Worm (Caenorhabditis elegans): ENCODE results near the gene K10D11.5.
A peak's percentile ranks its signal among the peaks of the same experiment; 100 is the strongest.

K10D11.5 gene

DNA sequence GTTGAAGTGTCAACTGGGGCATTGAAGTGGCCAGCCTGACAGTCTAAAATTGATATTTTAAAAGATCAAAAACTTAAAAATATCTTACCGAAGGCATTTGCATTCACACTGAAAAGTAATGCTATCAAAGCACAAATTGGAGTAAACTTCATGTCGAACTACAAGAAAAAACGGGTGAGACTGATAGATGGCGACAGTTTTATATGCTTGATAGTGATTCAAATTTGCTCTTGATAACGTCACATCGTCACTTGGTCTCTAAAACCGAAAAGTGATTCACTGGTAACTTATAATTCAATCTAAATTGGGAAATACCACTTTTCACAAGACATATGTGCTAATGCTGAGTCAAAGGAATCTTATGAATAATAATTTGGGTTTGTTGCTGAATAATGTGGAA lies at the start of gene K10D11.5:
Gene K10D11.5 (minus strand): TSS at position 215 of the 400 bp plus-strand sequence.
- no peak for TF ChIP-seq ceh-13 (GFP tag; optimal IDR thresholded peaks at IDR 0.05)
- TF ChIP-seq hmg-4 (GFP tag; optimal IDR thresholded peaks at IDR 0.05): no peak
- no peak for TF ChIP-seq flt-1 (GFP tag; IDR thresholded peaks at IDR 0.05)
- no peak for TF ChIP-seq tra-4 (tag; optimal IDR thresholded peaks at IDR 0.05)
- TF ChIP-seq pes-1 (GFP tag; IDR thresholded peaks at IDR 0.05): no peak
- no peak for TF ChIP-seq F13C5.2 (tag; optimal IDR thresholded peaks at IDR 0.05)
- no peak for TF ChIP-seq aly-1 (tag; optimal IDR thresholded peaks at IDR 0.05)
- no peak for TF ChIP-seq scrt-1 (GFP tag; IDR thresholded peaks at IDR 0.05)
- TF ChIP-seq hnd-1 (tag; optimal IDR thresholded peaks at IDR 0.05): no peak
- no peak for TF ChIP-seq ceh-36 (tag; optimal IDR thresholded peaks at IDR 0.05)
- TF ChIP-seq hmbx-1 (tag; optimal IDR thresholded peaks at IDR 0.05): no peak
- TF ChIP-seq ets-7 (tag; optimal IDR thresholded peaks at IDR 0.05): no peak
- TF ChIP-seq B0310.2 (tag; optimal IDR thresholded peaks at IDR 0.05): no peak
- TF ChIP-seq sea-1 (GFP tag; conservative IDR thresholded peaks at IDR 0.05): no peak

DNA sequence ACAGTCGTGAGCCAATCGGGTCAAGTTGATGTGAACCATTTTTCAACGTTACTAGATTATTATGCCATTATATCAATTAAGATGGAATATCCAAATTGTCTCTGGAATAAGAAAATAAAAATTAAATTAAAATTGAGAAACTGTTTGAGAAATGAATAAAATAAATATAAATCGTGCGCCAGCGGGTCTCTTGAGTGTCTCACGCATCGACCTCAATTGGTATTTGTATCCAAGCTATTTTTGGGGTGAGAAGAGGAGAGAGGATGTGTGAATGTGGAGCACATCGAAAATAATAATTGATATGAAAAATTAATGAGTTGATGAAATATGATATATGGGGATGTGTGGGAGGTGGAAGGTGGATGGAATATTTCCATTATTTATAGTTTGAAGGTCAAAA lies 47.2 kb upstream of the K10D11.5 start, which contains the start of gene F49E11.2:
Gene F49E11.2 (minus strand): TSS at position 101 of the 400 bp plus-strand sequence.
- no peak for TF ChIP-seq tbx-11 (GFP tag; IDR thresholded peaks at IDR 0.05)
- TF ChIP-seq flt-1 (GFP tag; IDR thresholded peaks at IDR 0.05): no peak
- no peak for TF ChIP-seq tbx-37 (GFP tag; conservative IDR thresholded peaks at IDR 0.05)
- TF ChIP-seq aly-1 (tag; optimal IDR thresholded peaks at IDR 0.05): no peak
- TF ChIP-seq tra-4 (tag; optimal IDR thresholded peaks at IDR 0.05): no peak
- TF ChIP-seq ceh-36 (tag; optimal IDR thresholded peaks at IDR 0.05): no peak
- no peak for TF ChIP-seq ets-7 (tag; optimal IDR thresholded peaks at IDR 0.05)

DNA sequence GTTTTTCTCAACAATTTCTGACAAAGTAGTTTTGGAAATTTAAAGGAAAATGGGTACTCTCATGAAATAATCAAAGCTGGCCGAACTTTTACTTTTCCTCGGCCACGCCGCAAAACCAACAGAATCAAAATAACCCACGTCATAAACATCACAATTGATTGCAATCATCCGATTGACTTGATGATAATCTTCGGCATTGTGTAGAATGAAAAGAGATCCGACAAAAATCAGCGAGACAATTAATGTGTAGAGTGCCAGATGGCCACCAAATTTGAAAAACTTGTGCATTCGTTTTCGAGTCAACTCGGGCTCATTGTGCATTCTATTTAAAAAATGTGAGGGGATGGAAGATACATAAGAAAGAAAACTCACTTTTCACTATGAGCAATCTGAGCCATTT lies 45.2 kb upstream of the K10D11.5 start:
- TF ChIP-seq tbx-37 (GFP tag; conservative IDR thresholded peaks at IDR 0.05) (no peak), B0310.2 (tag; optimal IDR thresholded peaks at IDR 0.05) (no peak), hnd-1 (tag; optimal IDR thresholded peaks at IDR 0.05) (no peak), ceh-13 (GFP tag; optimal IDR thresholded peaks at IDR 0.05) (no peak), pes-1 (GFP tag; IDR thresholded peaks at IDR 0.05) (no peak), hmbx-1 (tag; optimal IDR thresholded peaks at IDR 0.05) (no peak), scrt-1 (GFP tag; IDR thresholded peaks at IDR 0.05) (no peak), aly-1 (tag; optimal IDR thresholded peaks at IDR 0.05) (no peak), ama-1 (optimal IDR thresholded peaks at IDR 0.05) (no peak), ets-7 (tag; optimal IDR thresholded peaks at IDR 0.05) (no peak), flt-1 (GFP tag; IDR thresholded peaks at IDR 0.05) (no peak), ceh-36 (tag; optimal IDR thresholded peaks at IDR 0.05) (no peak), sea-1 (GFP tag; conservative IDR thresholded peaks at IDR 0.05) (no peak), tbx-11 (GFP tag; IDR thresholded peaks at IDR 0.05) (no peak), F13C5.2 (tag; optimal IDR thresholded peaks at IDR 0.05) (no peak), hmg-4 (GFP tag; optimal IDR thresholded peaks at IDR 0.05) (no peak), tra-4 (tag; optimal IDR thresholded peaks at IDR 0.05) (no peak)

DNA sequence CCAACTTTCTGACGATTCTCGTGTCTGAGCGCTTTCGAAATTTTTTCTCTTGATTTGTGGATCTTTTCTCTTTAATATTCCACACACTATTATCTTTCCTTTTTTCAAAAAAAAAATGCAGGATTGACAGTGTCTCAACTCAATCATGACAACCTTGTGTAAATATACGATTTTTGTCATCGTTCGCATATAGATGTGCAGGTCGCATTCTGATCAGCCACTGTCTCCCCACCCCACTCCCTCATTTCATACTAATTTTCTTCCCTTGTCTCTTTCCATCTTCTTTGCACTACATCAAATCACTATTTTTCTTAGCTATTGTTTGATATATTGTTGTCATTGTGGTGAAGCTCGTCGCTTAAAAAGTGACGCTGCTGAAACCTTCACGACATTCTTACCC lies 43.7 kb upstream of the K10D11.5 start:
- TF ChIP-seq ets-7 (tag; optimal IDR thresholded peaks at IDR 0.05): no peak
- no peak for TF ChIP-seq hnd-1 (tag; optimal IDR thresholded peaks at IDR 0.05)
- no peak for TF ChIP-seq scrt-1 (GFP tag; IDR thresholded peaks at IDR 0.05)
- no peak for TF ChIP-seq tbx-11 (GFP tag; IDR thresholded peaks at IDR 0.05)
- no peak for TF ChIP-seq tra-4 (tag; optimal IDR thresholded peaks at IDR 0.05)
- TF ChIP-seq aly-1 (tag; optimal IDR thresholded peaks at IDR 0.05): no peak
- no peak for TF ChIP-seq tbx-37 (GFP tag; conservative IDR thresholded peaks at IDR 0.05)
- TF ChIP-seq F13C5.2 (tag; optimal IDR thresholded peaks at IDR 0.05): no peak
- no peak for TF ChIP-seq ceh-13 (GFP tag; optimal IDR thresholded peaks at IDR 0.05)
- TF ChIP-seq hmbx-1 (tag; optimal IDR thresholded peaks at IDR 0.05): no peak
- TF ChIP-seq flt-1 (GFP tag; IDR thresholded peaks at IDR 0.05): no peak
- no peak for TF ChIP-seq B0310.2 (tag; optimal IDR thresholded peaks at IDR 0.05)
- no peak for TF ChIP-seq hmg-4 (GFP tag; optimal IDR thresholded peaks at IDR 0.05)

DNA sequence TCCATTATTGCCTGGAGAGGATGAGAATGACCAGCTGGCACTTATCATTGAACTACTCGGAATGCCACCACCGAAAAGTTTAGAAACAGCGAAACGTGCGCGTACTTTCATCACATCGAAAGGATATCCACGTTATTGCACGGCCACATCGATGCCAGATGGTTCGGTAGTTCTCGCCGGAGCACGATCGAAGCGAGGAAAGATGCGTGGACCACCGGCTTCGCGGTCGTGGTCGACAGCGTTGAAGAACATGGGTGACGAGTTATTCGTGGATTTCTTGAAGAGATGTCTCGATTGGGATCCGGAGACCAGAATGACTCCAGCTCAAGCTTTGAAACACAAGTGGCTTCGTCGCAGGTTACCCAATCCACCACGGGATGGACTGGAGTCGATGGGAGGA lies 41.9 kb upstream of the K10D11.5 start:
- TF ChIP-seq ama-1 (optimal IDR thresholded peaks at IDR 0.05): peak; percentile 9
- TF ChIP-seq tbx-11 (GFP tag; IDR thresholded peaks at IDR 0.05): no peak

DNA sequence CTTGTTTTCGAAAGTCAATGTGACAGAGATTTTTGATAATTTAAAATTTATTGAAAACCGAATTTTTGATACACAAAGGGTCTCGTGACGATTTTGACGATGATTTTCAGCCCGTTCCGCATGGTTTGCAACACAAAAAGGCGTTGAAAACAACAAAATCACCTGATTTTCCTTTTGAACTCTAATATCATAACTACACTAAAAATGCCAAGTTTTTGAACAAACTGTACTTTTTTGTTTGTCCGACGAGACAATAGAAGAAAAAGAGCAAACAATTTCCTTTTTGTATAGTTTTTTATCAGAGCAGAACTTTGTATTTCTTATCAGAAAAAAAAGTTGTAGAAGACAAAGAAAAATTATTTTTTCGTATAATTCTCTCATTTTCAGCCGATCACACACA lies 40.5 kb upstream of the K10D11.5 start:
- TF ChIP-seq tbx-37 (GFP tag; conservative IDR thresholded peaks at IDR 0.05) (no peak), scrt-1 (GFP tag; IDR thresholded peaks at IDR 0.05) (no peak), flt-1 (GFP tag; IDR thresholded peaks at IDR 0.05) (no peak), hnd-1 (tag; optimal IDR thresholded peaks at IDR 0.05) (no peak)

DNA sequence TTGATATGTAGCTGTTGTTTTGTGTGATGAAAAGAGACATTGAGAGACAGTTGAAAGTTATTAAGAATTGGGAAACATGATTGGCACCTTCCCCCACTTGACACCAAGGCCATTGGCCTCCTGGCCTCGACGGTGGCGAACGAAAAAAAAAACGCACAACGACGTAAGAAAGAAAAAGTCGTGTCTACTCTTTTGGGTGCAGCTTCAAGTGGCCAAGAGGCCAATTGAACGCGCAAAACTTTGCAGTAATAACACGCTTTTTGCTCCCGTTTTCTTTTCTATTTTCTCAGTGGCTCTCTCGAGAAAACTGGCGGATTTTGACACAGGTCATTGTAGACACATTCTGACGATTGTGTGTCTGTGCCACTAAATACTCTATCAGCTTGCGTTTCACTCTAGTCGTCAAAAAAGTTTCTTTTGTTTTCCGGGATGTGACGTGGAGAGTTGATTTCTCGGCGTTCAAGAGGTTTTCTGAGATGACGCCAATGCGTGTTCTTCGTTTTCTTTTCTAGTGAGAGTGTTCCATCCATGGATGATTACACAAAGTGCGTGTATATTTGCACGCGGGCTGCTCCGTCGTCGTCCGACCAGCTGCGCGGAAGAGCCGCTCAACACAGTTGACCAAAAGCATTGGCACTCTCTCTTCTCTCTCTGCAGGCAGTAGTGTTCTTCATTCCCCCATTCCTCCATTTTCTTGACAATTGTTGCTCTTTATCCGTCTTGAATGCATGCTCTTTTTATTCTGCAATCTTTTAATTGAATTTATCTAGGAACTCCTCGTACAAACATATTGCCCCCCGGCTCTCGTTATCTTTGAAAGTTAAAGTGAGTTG lies 39.0 kb upstream of the K10D11.5 start:
- TF ChIP-seq F13C5.2 (tag; optimal IDR thresholded peaks at IDR 0.05) (peak; percentile 12), flt-1 (GFP tag; IDR thresholded peaks at IDR 0.05) (no peak; the same call in 1 of the 2 replicates), hmg-4 (GFP tag; optimal IDR thresholded peaks at IDR 0.05) (peak; percentile 43)

DNA sequence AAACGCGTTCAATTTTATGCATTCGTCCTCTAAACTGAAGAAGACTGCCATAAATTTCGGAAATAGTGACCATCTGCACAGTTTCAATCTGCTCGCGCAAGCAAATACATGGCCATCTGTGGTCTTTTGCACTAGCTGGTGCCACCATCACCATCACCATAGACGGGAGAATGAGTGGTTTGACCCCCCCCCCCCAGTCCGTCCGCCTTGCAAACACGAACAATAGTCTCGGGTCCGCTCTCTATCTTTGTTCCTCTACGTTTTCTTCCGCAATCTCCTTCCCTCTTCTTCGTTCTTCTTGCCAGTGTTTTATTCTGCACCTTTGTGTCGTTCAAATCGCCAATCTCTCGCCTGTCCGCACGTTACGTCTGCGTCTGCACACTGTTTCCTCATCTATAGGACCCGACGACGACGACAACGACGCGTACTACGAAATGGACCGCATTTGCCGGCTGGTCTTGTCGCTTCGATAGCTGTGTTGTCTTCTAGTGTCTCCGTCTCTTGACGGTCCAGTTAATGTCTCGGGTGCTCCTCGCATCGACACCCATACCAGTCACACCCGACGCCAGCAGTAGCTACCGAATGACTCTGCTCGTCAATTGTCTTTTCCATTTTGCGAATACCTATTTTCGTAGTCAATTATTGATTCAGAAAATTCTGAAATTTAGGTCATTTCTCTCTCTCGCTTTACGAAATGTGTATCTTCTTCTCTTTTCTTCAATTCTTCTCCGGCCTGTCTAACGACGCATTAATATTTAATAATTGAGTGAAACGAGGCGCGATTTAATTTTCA lies 38.2 kb upstream of the K10D11.5 start:
- peak; percentile 91 for TF ChIP-seq hmg-4 (GFP tag; optimal IDR thresholded peaks at IDR 0.05)
- TF ChIP-seq ceh-13 (GFP tag; optimal IDR thresholded peaks at IDR 0.05): no peak
- peak; percentile 77 for TF ChIP-seq F13C5.2 (tag; optimal IDR thresholded peaks at IDR 0.05)
- TF ChIP-seq ets-7 (tag; optimal IDR thresholded peaks at IDR 0.05): peak; percentile 46
- 0 out of 2 replicates have a peak, but pooled peaks have one; percentile 19 for TF ChIP-seq pes-1 (GFP tag; IDR thresholded peaks at IDR 0.05)
- no peak for TF ChIP-seq tbx-11 (GFP tag; IDR thresholded peaks at IDR 0.05)
- TF ChIP-seq flt-1 (GFP tag; IDR thresholded peaks at IDR 0.05): no peak
- no peak for TF ChIP-seq B0310.2 (tag; optimal IDR thresholded peaks at IDR 0.05)
